Worm (Caenorhabditis elegans) whole organism, young adult: ENCODE data around the gene srbc-58.
"Not testable (repeated sequence)": the region's sequence is repeated elsewhere in the genome, so short reads cannot be mapped to it uniquely, and the experiment has no call there.

Experiments
- B0019.2 ChIP-seq: fragments of 200-800 bp; sonication (Bioruptor generic); conservative IDR thresholded peaks from 2 replicates; pipeline ENCODE4 v1.3.6; 2022; ENCODE audit warnings: missing genetic modification reagents, missing genetic modification characterization, missing compliant biosample characterization
- B0035.1 ChIP-seq: sonication (generic microtip); optimal IDR thresholded peaks from 2 replicates; lab custom pipeline; 2016; ENCODE audit warnings: missing genetic modification characterization, mild to moderate bottlenecking, missing compliant biosample characterization, missing genotype, missing genetic modification reagents
- B0336.3 ChIP-seq: fragments of 200-800 bp; sonication (Bioruptor generic); IDR thresholded peaks from 2 replicates; pipeline ENCODE4 v1.3.6; 2022; ENCODE audit warnings: missing genetic modification characterization, missing compliant biosample characterization
- F23B12.7 ChIP-seq: sonication (generic microtip); optimal IDR thresholded peaks from 2 replicates; lab custom pipeline; 2017; ENCODE audit warnings: missing genetic modification characterization, mild to moderate bottlenecking, missing compliant biosample characterization, antibody characterized with exemption, moderate library complexity; ENCODE audit not compliant: insufficient read depth
- F57C9.4 ChIP-seq: sonication (generic microtip); optimal IDR thresholded peaks from 2 replicates; lab custom pipeline; 2017; ENCODE audit warnings: mild to moderate bottlenecking, missing genetic modification characterization, missing compliant biosample characterization
- K12H6.12 ChIP-seq: fragments of 200-800 bp; sonication (Bioruptor generic); optimal IDR thresholded peaks from 2 replicates; lab custom pipeline; 2018; ENCODE audit warnings: mild to moderate bottlenecking, missing genetic modification characterization, missing compliant biosample characterization
- T26A5.8 ChIP-seq: sonication (generic microtip); optimal IDR thresholded peaks from 2 replicates; lab custom pipeline; 2016; ENCODE audit warnings: missing genetic modification characterization, missing compliant biosample characterization
- Y56A3A.18 ChIP-seq: fragments of 200-800 bp; sonication (Bioruptor generic); IDR thresholded peaks from 2 replicates; pipeline ENCODE4 v1.3.6; 2022; ENCODE audit warnings: missing genetic modification reagents, missing genetic modification characterization, missing compliant biosample characterization
- aptf-3 ChIP-seq: fragments of 200-800 bp; sonication (Bioruptor generic); IDR thresholded peaks from 2 replicates; pipeline ENCODE4 v1.3.6; 2022; ENCODE audit warnings: missing genetic modification characterization, missing compliant biosample characterization
- bed-1 ChIP-seq: fragments of 200-800 bp; sonication (Bioruptor generic); IDR thresholded peaks from 2 replicates; pipeline ENCODE4 v1.3.6; 2022; ENCODE audit warnings: missing genetic modification reagents, missing genetic modification characterization, missing compliant biosample characterization
- ccch-3 ChIP-seq: fragments of 200-800 bp; sonication (Bioruptor generic); optimal IDR thresholded peaks from 2 replicates; lab custom pipeline; 2018; ENCODE audit warnings: mild to moderate bottlenecking, missing genetic modification characterization, missing compliant biosample characterization
- ceh-40 ChIP-seq: fragments of 200-800 bp; sonication (Bioruptor generic); IDR thresholded peaks from 2 replicates; pipeline ENCODE4 v1.3.6; 2022; ENCODE audit warnings: missing genetic modification characterization, missing compliant biosample characterization
- ceh-79 ChIP-seq: sonication (generic microtip); optimal IDR thresholded peaks from 2 replicates; lab custom pipeline; 2017; ENCODE audit warnings: mild to moderate bottlenecking, missing genetic modification characterization, missing compliant biosample characterization
- ceh-91 ChIP-seq: fragments of 200-800 bp; sonication (Bioruptor generic); IDR thresholded peaks from 2 replicates; pipeline ENCODE4 v1.3.6; 2022; ENCODE audit warnings: missing genetic modification reagents, missing genetic modification characterization, missing compliant biosample characterization
- die-1 ChIP-seq: sonication (generic microtip); optimal IDR thresholded peaks from 2 replicates; lab custom pipeline; 2016; ENCODE audit warnings: missing genotype, mild to moderate bottlenecking, missing genetic modification characterization, missing compliant biosample characterization
- dpff-1 ChIP-seq: sonication (generic microtip); optimal IDR thresholded peaks from 2 replicates; lab custom pipeline; 2017; ENCODE audit warnings: mild to moderate bottlenecking, missing genetic modification characterization, missing compliant biosample characterization
- ekl-4 ChIP-seq: fragments of 200-800 bp; sonication (Bioruptor generic); IDR thresholded peaks from 2 replicates; pipeline ENCODE4 v1.3.6; 2022; ENCODE audit warnings: missing genetic modification reagents, missing genetic modification characterization, missing compliant biosample characterization
- ets-4 ChIP-seq: fragments of 200-800 bp; sonication (Bioruptor generic); optimal IDR thresholded peaks from 2 replicates; lab custom pipeline; 2018; ENCODE audit warnings: mild to moderate bottlenecking, missing genetic modification characterization, missing compliant biosample characterization
- him-1 ChIP-seq: sonication (generic microtip); optimal IDR thresholded peaks from 2 replicates; lab custom pipeline; 2016; ENCODE audit warnings: missing genotype, missing genetic modification reagents, missing genetic modification characterization, missing compliant biosample characterization
- lin-54 ChIP-seq: fragments of 200-800 bp; sonication (Bioruptor generic); optimal IDR thresholded peaks from 2 replicates; lab custom pipeline; 2018; ENCODE audit warnings: mild to moderate bottlenecking, missing genetic modification characterization, missing compliant biosample characterization
- madf-6 ChIP-seq: fragments of 200-800 bp; sonication (Bioruptor generic); IDR thresholded peaks from 2 replicates; pipeline ENCODE4 v1.3.6; 2022; ENCODE audit warnings: missing genetic modification reagents, missing genetic modification characterization, missing compliant biosample characterization
- mcd-1 ChIP-seq: fragments of 200-800 bp; sonication (Bioruptor generic); IDR thresholded peaks from 2 replicates; pipeline ENCODE4 v1.3.6; 2022; ENCODE audit warnings: missing genetic modification reagents, missing genetic modification characterization, missing compliant biosample characterization
- mel-28 ChIP-seq: sonication (generic microtip); optimal IDR thresholded peaks from 2 replicates; lab custom pipeline; 2016; ENCODE audit warnings: borderline replicate concordance, mild to moderate bottlenecking, missing genetic modification characterization, missing compliant biosample characterization
- pha-4 ChIP-seq: fragments of 150-350 bp; sonication (generic microtip); optimal IDR thresholded peaks from 2 replicates; lab custom pipeline; 2014; ENCODE audit warnings: missing biosample characterization, missing genetic modification reagents, missing genetic modification characterization
- repo-1 ChIP-seq: sonication (generic microtip); optimal IDR thresholded peaks from 2 replicates; lab custom pipeline; 2017; ENCODE audit warnings: mild to moderate bottlenecking, missing genetic modification characterization, missing compliant biosample characterization
- rpc-1 ChIP-seq, 2 experiments: fragments of 150-350 bp in 1 of 2; sonication (generic microtip) in 1 of 2; optimal IDR thresholded peaks; 2 replicates each; lab custom pipeline; 2014 to 2018; ENCODE audit warnings: missing biosample characterization in 1 of 2, missing genetic modification characterization in 1 of 2, missing genetic modification reagents in 1 of 2, missing genotype in 1 of 2
- sea-2 ChIP-seq: fragments of 200-800 bp; sonication (Bioruptor generic); IDR thresholded peaks from 2 replicates; pipeline ENCODE4 v1.3.6; 2022; ENCODE audit warnings: missing genetic modification characterization, missing compliant biosample characterization
- somi-1 ChIP-seq: fragments of 200-800 bp; sonication (Bioruptor generic); optimal IDR thresholded peaks from 2 replicates; lab custom pipeline; 2018; ENCODE audit warnings: mild to moderate bottlenecking, missing genetic modification characterization, missing compliant biosample characterization
- tbp1 ChIP-seq: fragments of 200-800 bp; sonication (Bioruptor generic); optimal IDR thresholded peaks from 2 replicates; lab custom pipeline; 2018; ENCODE audit warnings: mild to moderate bottlenecking, missing genetic modification characterization, missing compliant biosample characterization
- tlf-1 ChIP-seq: fragments of 200-800 bp; sonication (Bioruptor generic); optimal IDR thresholded peaks from 2 replicates; lab custom pipeline; 2018; ENCODE audit warnings: mild to moderate bottlenecking, missing genetic modification characterization, missing compliant biosample characterization
- unc-130 ChIP-seq: sonication (generic microtip); optimal IDR thresholded peaks from 2 replicates; lab custom pipeline; 2016; ENCODE audit warnings: missing genetic modification reagents, missing genetic modification characterization, missing compliant biosample characterization
- ztf-25 ChIP-seq: fragments of 200-800 bp; sonication (Bioruptor generic); IDR thresholded peaks from 2 replicates; pipeline ENCODE4 v1.3.6; 2022; ENCODE audit warnings: missing genetic modification reagents, missing genetic modification characterization, missing compliant biosample characterization
- ztf-6 ChIP-seq: fragments of 200-800 bp; sonication (Bioruptor generic); IDR thresholded peaks from 2 replicates; pipeline ENCODE4 v1.3.6; 2022; ENCODE audit warnings: missing genetic modification reagents, missing genetic modification characterization, missing compliant biosample characterization

Gene srbc-58

ce11 chrV:814716-815115 lies 39.9 kb downstream of the srbc-58 start, which contains the start of gene R13D11.3:
R13D11.3 (plus strand) TSS chrV:815016.
- TF ChIP-seq lin-54 (GFP tag; lab: Kevin White, UChicago) (no peak), him-1 (tag; lab: Kevin White, UChicago) (no peak), unc-130 (GFP tag; lab: Kevin White, UChicago) (no peak), ztf-25 (GFP tag; lab: Robert Waterston, UW) (no peak), ztf-6 (GFP tag; lab: Robert Waterston, UW) (no peak), rpc-1 (optimal IDR thresholded peaks at IDR 0.05; lab: Kevin White, UChicago) (no peak), rpc-1 (tag; optimal IDR thresholded peaks at IDR 0.05; lab: Kevin White, UChicago) (no peak), die-1 (no peak), B0035.1 (tag; lab: Kevin White, UChicago) (no peak), F23B12.7 (tag; lab: Kevin White, UChicago) (no peak), tbp1 (GFP tag; lab: Kevin White, UChicago) (no peak), madf-6 (GFP tag; lab: Robert Waterston, UW) (no peak)

DNA sequence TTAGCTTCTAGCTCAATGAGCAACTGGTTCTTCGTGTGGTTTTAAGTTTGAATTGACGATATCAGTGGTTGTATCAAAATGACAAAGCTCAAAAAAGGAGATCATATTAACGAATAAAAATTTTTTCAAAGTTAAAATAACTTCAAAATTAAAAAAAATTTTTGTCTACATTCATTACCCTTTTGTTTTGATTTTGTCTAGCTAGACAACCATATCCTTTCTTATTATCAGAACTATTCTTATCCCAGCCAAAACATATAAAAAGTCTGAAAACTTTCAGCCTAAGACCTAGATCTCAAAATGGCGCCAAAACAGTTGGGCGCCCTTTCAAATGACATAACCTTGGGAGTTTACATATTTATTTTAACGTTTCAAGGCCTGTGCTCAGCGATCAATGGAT lies 42.4 kb downstream of the srbc-58 start, which contains the start of gene R13D11.1:
Gene R13D11.1, plus strand, starts transcription at position 301 of the 400 bp plus-strand sequence.
- no peak for TF ChIP-seq ceh-40 (GFP tag; lab: Robert Waterston, UW)
- TF ChIP-seq B0019.2 (GFP tag; lab: Robert Waterston, UW): no peak
- TF ChIP-seq dpff-1 (tag; lab: Kevin White, UChicago): no peak
- no peak for TF ChIP-seq repo-1 (tag; lab: Kevin White, UChicago)
- TF ChIP-seq somi-1 (GFP tag; lab: Kevin White, UChicago): no peak
- no peak for TF ChIP-seq ceh-91 (GFP tag; lab: Robert Waterston, UW)
- no peak for TF ChIP-seq ztf-6 (GFP tag; lab: Robert Waterston, UW)
- no peak for TF ChIP-seq ets-4
- TF ChIP-seq mel-28 (tag; lab: Kevin White, UChicago): no peak
- no peak for TF ChIP-seq ceh-79 (tag; lab: Kevin White, UChicago)
- TF ChIP-seq tlf-1 (GFP tag; lab: Kevin White, UChicago): no peak

ce11 chrV:820629-821028 lies 45.8 kb downstream of the srbc-58 start, which contains the start of gene srx-32:
srx-32 (minus strand) TSS chrV:820729.
- not testable (repeated sequence) for TF ChIP-seq die-1; tbp1 (GFP tag; lab: Kevin White, UChicago); sea-2 (GFP tag; lab: Robert Waterston, UW)
- TF ChIP-seq, all 124 proteins: peak for 0; not testable (repeated sequence) for 124

ce11 chrV:822922-823321 lies 48.1 kb downstream of the srbc-58 start, which contains the start of gene srx-31:
srx-31 (minus strand) TSS chrV:823022.
- TF ChIP-seq ccch-3 (GFP tag; lab: Kevin White, UChicago); B0336.3 (GFP tag; lab: Robert Waterston, UW); K12H6.12 (tag; lab: Kevin White, UChicago): not testable (repeated sequence)
- TF ChIP-seq, all 124 proteins: peak for 0; not testable (repeated sequence) for 124

DNA sequence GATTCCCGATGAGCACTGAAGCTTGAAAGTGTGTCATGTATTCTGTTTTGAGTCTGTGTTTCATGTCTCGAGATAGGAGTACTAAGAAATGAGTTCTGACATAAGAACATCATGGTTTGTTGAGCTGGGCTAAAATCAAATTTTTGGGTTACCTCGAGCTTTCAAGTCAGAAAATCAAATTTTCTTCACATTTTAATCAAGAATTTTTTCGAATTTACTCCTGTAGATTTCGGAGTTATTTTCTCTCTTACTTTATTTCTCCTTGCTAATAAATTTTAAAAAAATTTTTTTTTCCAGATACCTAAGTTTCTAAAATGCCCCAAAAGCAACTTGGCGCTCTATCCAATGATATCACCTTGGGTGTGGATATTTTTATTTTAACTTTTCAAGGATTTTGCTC lies 51.3 kb downstream of the srbc-58 start, which contains the start of gene F41H8.2:
Gene F41H8.2, plus strand, starts transcription at position 301 of the 400 bp plus-strand sequence.
- no peak for TF ChIP-seq Y56A3A.18
- no peak for TF ChIP-seq aptf-3 (GFP tag; lab: Robert Waterston, UW)
- TF ChIP-seq pha-4: no peak
- TF ChIP-seq T26A5.8: no peak
- no peak for TF ChIP-seq bed-1 (GFP tag; lab: Robert Waterston, UW)
- no peak for TF ChIP-seq F57C9.4
- no peak for TF ChIP-seq ekl-4 (GFP tag; lab: Robert Waterston, UW)
- TF ChIP-seq mcd-1: no peak
